Fruit fly (Drosophila melanogaster) whole organism, pupa: ENCODE data around the gene Cpr78E.

Experiments
- CG13204 ChIP-seq: fragments of 200-800 bp; sonication (Bioruptor generic); optimal IDR thresholded peaks from 2 replicates; lab custom pipeline; 2018; ENCODE audit warnings: missing biosample characterization, mild to moderate bottlenecking, missing genetic modification characterization, moderate library complexity
- CG14655 ChIP-seq: fragments of 200-800 bp; sonication (Bioruptor generic); optimal IDR thresholded peaks from 3 replicates; lab custom pipeline; 2017; ENCODE audit warnings: mild to moderate bottlenecking, missing biosample characterization, missing genetic modification reagents, missing genetic modification characterization
- CG17806 ChIP-seq: fragments of 200-800 bp; sonication (Bioruptor generic); optimal IDR thresholded peaks from 2 replicates; lab custom pipeline; 2018; ENCODE audit warnings: missing biosample characterization, mild to moderate bottlenecking, missing genetic modification characterization, moderate library complexity
- CG32121 ChIP-seq: fragments of 200-800 bp; sonication (Bioruptor generic); IDR thresholded peaks from 2 replicates; pipeline ENCODE4 v1.3.6; 2022; ENCODE audit warnings: missing biosample characterization, missing genetic modification characterization
- CG8159 ChIP-seq: fragments of 200-800 bp; sonication (Bioruptor generic); optimal IDR thresholded peaks from 3 replicates; lab custom pipeline; 2018; ENCODE audit warnings: missing biosample characterization, mild to moderate bottlenecking, missing genetic modification characterization, moderate library complexity
- CG9948 ChIP-seq: fragments of 200-800 bp; sonication (Bioruptor generic); optimal IDR thresholded peaks from 2 replicates; lab custom pipeline; 2018; ENCODE audit warnings: missing biosample characterization, mild to moderate bottlenecking, missing genetic modification characterization, moderate library complexity
- D1 ChIP-seq: fragments of 200-800 bp; sonication (Bioruptor generic); optimal IDR thresholded peaks from 2 replicates; lab custom pipeline; 2018; ENCODE audit warnings: missing biosample characterization, mild to moderate bottlenecking, missing genetic modification characterization, moderate library complexity
- Ets98B ChIP-seq: fragments of 200-800 bp; sonication (Bioruptor generic); IDR thresholded peaks from 2 replicates; pipeline ENCODE4 v1.3.6; 2022; ENCODE audit warnings: missing biosample characterization, missing genetic modification characterization
- Pif1B ChIP-seq: fragments of 200-800 bp; sonication (Bioruptor generic); optimal IDR thresholded peaks from 3 replicates; lab custom pipeline; 2016; ENCODE audit warnings: missing biosample characterization, missing genetic modification characterization
- Snoo ChIP-seq: fragments of 200-800 bp; sonication (Bioruptor generic); optimal IDR thresholded peaks from 3 replicates; lab custom pipeline; 2017; ENCODE audit warnings: missing biosample characterization, mild to moderate bottlenecking, missing genetic modification characterization, inconsistent platforms

- TF ChIP-seq D1 (tag; lab: Kevin White, UChicago) (no peak), CG9948 (no peak), CG32121 (no peak), CG8159 (no peak), CG17806 (tag; lab: Kevin White, UChicago) (no peak), CG13204 (GFP tag; lab: Kevin White, UChicago) (no peak), CG14655 (GFP tag; lab: Kevin White, UChicago) (no peak), Snoo (tag; lab: Kevin White, UChicago) (no peak), Ets98B (no peak), Pif1B (GFP tag; lab: Kevin White, UChicago) (no peak)
Measured at dm6 chr3L:21642908-21643572, 23.7 kb downstream of the Cpr78E start.
